Fruit fly (Drosophila melanogaster) whole organism, wandering third instar larva: ENCODE measurements around the gene Zcchc7.

Experiments
- h ChIP-seq: fragments of 200-800 bp; sonication (Bioruptor generic); optimal IDR thresholded peaks from 3 replicates; lab custom pipeline; 2016; ENCODE audit warnings: missing biosample characterization, mild to moderate bottlenecking, missing genetic modification characterization
- tai ChIP-seq: sonication (Bioruptor generic); optimal IDR thresholded peaks from 2 replicates; lab custom pipeline; 2016; ENCODE audit warnings: missing biosample characterization, missing genetic modification characterization

- TF ChIP-seq tai (GFP tag; lab: Kevin White, UChicago) (no peak), h (no peak)
Measured at dm6 chr3L:16884037-16884436, 38.9 kb downstream of the Zcchc7 start.
